Worm (Caenorhabditis elegans) whole organism, L4/young adult: ENCODE data around the gene npp-27.
A peak's percentile ranks its signal among the peaks of the same experiment; 100 is the strongest.

Experiments
- W03F9.2 ChIP-seq: fragments of 150-350 bp; optimal IDR thresholded peaks from 2 replicates; lab custom pipeline; 2014; ENCODE audit warnings: missing biosample characterization, missing genetic modification characterization
- dao-5 ChIP-seq: sonication (generic microtip); optimal IDR thresholded peaks from 2 replicates; lab custom pipeline; 2016; ENCODE audit warnings: missing genotype, missing genetic modification characterization, moderate library complexity, missing compliant biosample characterization
- him-1 ChIP-seq: sonication (generic microtip); optimal IDR thresholded peaks from 2 replicates; lab custom pipeline; 2016; ENCODE audit warnings: missing genotype, missing genetic modification reagents, missing genetic modification characterization, missing compliant biosample characterization

Gene npp-27

ce11 chrIV:7931873-7932272 lies 21.8 kb upstream of the npp-27 start:
- no peak for TF ChIP-seq him-1 (tag; lab: Kevin White, UChicago)
- TF ChIP-seq W03F9.2 (tag; lab: Kevin White, UChicago) = no peak
- no peak for TF ChIP-seq dao-5 (tag; lab: Kevin White, UChicago)

- TF ChIP-seq him-1 (tag; lab: Kevin White, UChicago) (no peak), dao-5 (tag; lab: Kevin White, UChicago) (no peak), W03F9.2 (tag; lab: Kevin White, UChicago) (no peak)
Observed at ce11 chrIV:7927852-7928251, 17.8 kb upstream of the npp-27 start, which contains the start of gene gcy-8. Gene gcy-8 (plus strand): TSS chrIV:7928152.

ce11 chrIV:7927218-7927617 lies 17.2 kb upstream of the npp-27 start, which contains the start of gene C49H3.12:
Gene C49H3.12 (minus strand): TSS chrIV:7927318.
- TF ChIP-seq W03F9.2 (tag; lab: Kevin White, UChicago) = no peak
- no peak for TF ChIP-seq dao-5 (tag; lab: Kevin White, UChicago)
- no peak for TF ChIP-seq him-1 (tag; lab: Kevin White, UChicago)

- TF ChIP-seq him-1 (tag; lab: Kevin White, UChicago) (no peak), dao-5 (tag; lab: Kevin White, UChicago) (no peak), W03F9.2 (tag; lab: Kevin White, UChicago) (peak; percentile 23)
Observed at ce11 chrIV:7926102-7926840, 16.2 kb upstream of the npp-27 start, which contains the start of gene rps-2. Gene rps-2 (minus strand): TSS chrIV:7926391.

ce11 chrIV:7924975-7925828 lies 15.2 kb upstream of the npp-27 start:
- TF ChIP-seq W03F9.2 (tag; lab: Kevin White, UChicago) (no peak), him-1 (tag; lab: Kevin White, UChicago) (no peak), dao-5 (tag; lab: Kevin White, UChicago) (no peak)

- TF ChIP-seq him-1 (tag; lab: Kevin White, UChicago) (no peak), dao-5 (tag; lab: Kevin White, UChicago) (no peak), W03F9.2 (tag; lab: Kevin White, UChicago) (peak; percentile 79)
Observed at ce11 chrIV:7923982-7924480, 14.0 kb upstream of the npp-27 start, which contains the start of the genes xpo-3 and C49H3.3. Gene xpo-3 (minus strand): TSS chrIV:7924032. Gene C49H3.3 (plus strand): TSS chrIV:7924350.

- no peak for TF ChIP-seq dao-5 (tag; lab: Kevin White, UChicago)
Observed at ce11 chrIV:7920126-7920525, 10.1 kb upstream of the npp-27 start, which contains the start of gene C49H3.16. Gene C49H3.16 (plus strand): TSS chrIV:7920426.

ce11 chrIV:7917881-7918280 lies 7.8 kb upstream of the npp-27 start:
- TF ChIP-seq him-1 (tag; lab: Kevin White, UChicago) = no peak
- TF ChIP-seq W03F9.2 (tag; lab: Kevin White, UChicago) = no peak
- no peak for TF ChIP-seq dao-5 (tag; lab: Kevin White, UChicago)

ce11 chrIV:7916907-7917306 lies 6.9 kb upstream of the npp-27 start:
- TF ChIP-seq W03F9.2 (tag; lab: Kevin White, UChicago) (no peak), him-1 (tag; lab: Kevin White, UChicago) (no peak), dao-5 (tag; lab: Kevin White, UChicago) (no peak)

- no peak for TF ChIP-seq W03F9.2 (tag; lab: Kevin White, UChicago)
- no peak for TF ChIP-seq him-1 (tag; lab: Kevin White, UChicago)
- no peak for TF ChIP-seq dao-5 (tag; lab: Kevin White, UChicago)
Observed at ce11 chrIV:7914991-7915390, 4.9 kb upstream of the npp-27 start, which contains the start of gene C49H3.4. Gene C49H3.4 (plus strand): TSS chrIV:7915291.

- no peak for TF ChIP-seq him-1 (tag; lab: Kevin White, UChicago)
- TF ChIP-seq dao-5 (tag; lab: Kevin White, UChicago) = no peak
- TF ChIP-seq W03F9.2 (tag; lab: Kevin White, UChicago) = peak; percentile 33
Observed at ce11 chrIV:7909455-7910141, 449 bp downstream of the npp-27 start.

ce11 chrIV:7906643-7907042 lies 3.4 kb downstream of the npp-27 start:
- TF ChIP-seq dao-5 (tag; lab: Kevin White, UChicago) (no peak), him-1 (tag; lab: Kevin White, UChicago) (no peak), W03F9.2 (tag; lab: Kevin White, UChicago) (no peak)
